Worm (Caenorhabditis elegans) whole organism, dauer: ENCODE measurements around the gene C02G6.3.

Source experiments
- unc-62 ChIP-seq: sonication (generic microtip); optimal IDR thresholded peaks from 2 replicates; lab custom pipeline; 2017; ENCODE audit warnings: missing biosample characterization, missing genetic modification reagents, missing genetic modification characterization

Gene C02G6.3

ce11 chrV:5901833-5902232 is 21.7 kb downstream of the C02G6.3 start, which contains the start of gene C04E6.5:
Gene C04E6.5, plus strand, starts transcription at chrV:5902133.
- no peak for TF ChIP-seq unc-62 (GFP tag; lab: Kevin White, UChicago)

DNA sequence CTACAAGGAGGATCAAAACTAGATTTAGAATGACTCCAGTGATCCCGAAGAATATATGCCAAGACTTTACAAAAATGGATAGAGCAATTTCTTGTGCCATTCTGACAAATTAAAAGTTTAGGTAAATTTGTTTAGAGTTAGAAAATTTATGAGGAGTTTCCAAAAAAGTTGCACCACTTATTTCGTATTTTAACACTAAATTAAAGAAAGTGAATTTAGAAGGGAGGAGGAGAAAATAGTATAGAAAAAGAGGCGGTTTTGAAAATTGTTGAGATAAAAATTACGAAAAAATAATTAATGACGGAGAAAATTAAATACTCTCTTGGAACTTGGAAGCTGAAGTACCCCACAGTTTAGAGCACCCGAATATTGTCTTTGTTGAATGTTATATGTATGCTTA is 26.1 kb downstream of the C02G6.3 start, which contains the start of gene srd-15:
Gene srd-15, minus strand, starts transcription at position 101 of the 400 bp plus-strand sequence.
- TF ChIP-seq unc-62 (GFP tag; lab: Kevin White, UChicago) = no peak

DNA sequence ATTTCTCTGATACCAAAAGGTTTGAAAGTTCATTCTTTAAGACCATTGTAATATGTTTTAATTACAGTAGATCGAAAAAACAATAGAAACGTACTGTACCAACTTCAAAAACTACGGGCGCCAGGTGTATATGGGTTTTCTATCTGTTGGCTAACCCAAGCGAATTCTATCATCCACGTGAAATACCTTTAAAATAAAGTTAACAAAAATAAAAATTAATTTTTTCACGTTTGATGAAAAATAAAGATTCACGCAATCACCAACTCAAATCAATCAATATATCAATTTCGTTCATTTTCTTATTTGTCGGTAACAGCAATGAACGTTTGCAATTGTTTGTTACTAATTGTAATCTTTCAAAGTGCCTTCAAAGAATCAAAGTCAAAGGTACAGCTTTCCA is 26.9 kb downstream of the C02G6.3 start, which contains the start of gene C04E6.4:
Gene C04E6.4, plus strand, starts transcription at position 301 of the 400 bp plus-strand sequence.
- TF ChIP-seq unc-62 (GFP tag; lab: Kevin White, UChicago) = no peak

DNA sequence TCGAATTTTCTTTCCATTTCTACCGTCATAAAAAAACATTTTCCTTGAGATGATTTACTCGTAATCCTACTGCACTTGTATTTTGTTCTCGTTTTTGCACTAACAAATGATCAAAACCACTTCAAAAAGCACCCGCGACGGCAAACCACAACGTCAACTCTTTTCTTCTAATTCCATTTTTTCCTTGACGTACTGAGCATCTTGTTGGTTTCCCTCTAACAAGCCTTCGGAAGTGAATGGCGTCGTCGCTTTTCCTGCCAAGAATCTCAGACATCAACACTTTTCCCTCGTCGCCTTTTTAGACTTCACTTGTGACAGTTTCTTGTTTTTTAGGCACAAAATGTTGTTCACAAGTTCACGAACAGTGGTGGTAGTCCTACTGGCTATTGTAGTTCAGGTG is 32.3 kb downstream of the C02G6.3 start, which contains the start of gene C04E6.13:
Gene C04E6.13, plus strand, starts transcription at position 301 of the 400 bp plus-strand sequence.
- no peak for TF ChIP-seq unc-62 (GFP tag; lab: Kevin White, UChicago)

ce11 chrV:5916862-5917261 is 36.7 kb downstream of the C02G6.3 start:
- no peak for TF ChIP-seq unc-62 (GFP tag; lab: Kevin White, UChicago)

DNA sequence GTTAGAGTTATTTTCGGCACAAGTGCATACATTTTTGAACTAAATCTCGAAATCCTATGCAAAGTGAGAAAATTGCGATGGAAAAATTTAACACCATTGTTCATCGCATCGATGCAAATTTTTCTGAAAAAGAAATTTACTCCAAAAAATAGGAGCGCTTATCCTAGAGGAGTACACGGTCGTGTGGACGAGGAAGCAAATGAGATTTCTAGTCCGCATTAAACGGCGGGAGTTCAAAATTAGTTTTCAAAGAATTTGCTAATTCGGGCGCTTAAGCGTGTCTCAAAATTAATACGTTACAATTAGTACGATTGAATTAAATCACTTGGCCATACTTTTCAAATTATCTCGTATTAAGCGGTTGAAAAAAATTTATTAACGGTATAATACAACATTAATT is 37.5 kb downstream of the C02G6.3 start, which contains the start of gene lrpr-1:
Gene lrpr-1, minus strand, starts transcription at position 185 of the 400 bp plus-strand sequence.
- TF ChIP-seq unc-62 (GFP tag; lab: Kevin White, UChicago) = no peak

DNA sequence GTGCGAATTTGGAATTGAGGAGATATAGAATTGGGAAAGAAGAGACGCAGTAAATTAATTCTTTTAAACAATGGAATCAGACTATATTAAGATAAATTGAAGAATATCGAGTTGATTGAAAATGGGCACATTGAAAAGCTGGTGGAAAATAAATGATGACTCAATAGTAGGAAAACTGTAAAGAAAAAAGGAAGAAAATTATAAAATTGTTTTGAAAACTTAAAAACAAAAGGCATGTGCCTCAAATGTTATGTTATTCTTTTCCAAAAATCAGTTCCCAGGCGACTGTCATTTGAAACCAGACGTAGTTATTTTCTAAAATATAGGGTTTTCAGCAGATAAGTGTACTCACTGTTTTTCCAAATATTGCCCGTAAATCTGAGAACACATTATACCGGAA is 39.7 kb downstream of the C02G6.3 start, which contains the start of gene C04E6.12:
Gene C04E6.12, minus strand, starts transcription at position 101 of the 400 bp plus-strand sequence.
- no peak for TF ChIP-seq unc-62 (GFP tag; lab: Kevin White, UChicago)

DNA sequence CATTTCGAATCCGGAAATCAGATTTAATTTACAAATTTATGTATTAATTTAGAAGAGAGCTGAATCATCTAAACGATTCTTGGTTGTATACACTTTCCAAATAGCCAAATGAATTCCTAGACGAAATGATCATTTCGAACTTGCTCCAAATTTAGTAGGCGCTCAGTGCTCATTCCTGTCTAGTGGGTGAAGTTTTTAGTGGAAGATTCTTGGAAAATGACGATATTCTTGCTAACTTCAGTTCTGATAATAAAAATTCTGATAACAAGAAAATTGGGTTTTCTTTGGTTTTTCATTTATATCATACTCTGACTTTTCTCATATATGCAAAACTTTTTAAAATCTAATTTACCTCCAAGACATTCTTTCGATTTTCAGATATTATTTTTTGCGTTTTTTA is 41.6 kb downstream of the C02G6.3 start:
- TF ChIP-seq unc-62 (GFP tag; lab: Kevin White, UChicago) = no peak

- TF ChIP-seq unc-62 (GFP tag; lab: Kevin White, UChicago) = no peak
Observed at ce11 chrV:5922236-5922635, 42.1 kb downstream of the C02G6.3 start, which contains the start of gene srsx-18. Gene srsx-18, plus strand, starts transcription at chrV:5922536.

DNA sequence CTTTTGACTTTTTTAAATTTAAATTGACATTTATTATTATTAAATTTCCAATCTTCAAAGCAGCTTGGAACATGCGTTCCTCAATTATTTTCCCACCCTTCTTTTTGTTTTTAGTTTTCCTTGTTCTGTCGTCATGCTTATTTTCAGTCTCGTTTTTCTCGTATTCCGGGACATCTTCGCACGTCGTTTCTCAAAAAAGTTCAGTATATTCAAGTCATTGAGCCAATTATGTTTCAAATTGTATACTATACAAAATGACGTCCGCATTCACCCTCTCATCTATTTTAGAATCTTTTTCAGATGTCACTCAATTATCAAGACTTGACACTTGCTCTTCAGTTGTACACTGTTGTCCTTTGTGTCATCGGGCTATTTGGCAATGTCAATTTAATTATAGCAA is 47.2 kb downstream of the C02G6.3 start, which contains the start of gene srsx-17:
Gene srsx-17, plus strand, starts transcription at position 301 of the 400 bp plus-strand sequence.
- no peak for TF ChIP-seq unc-62 (GFP tag; lab: Kevin White, UChicago)

DNA sequence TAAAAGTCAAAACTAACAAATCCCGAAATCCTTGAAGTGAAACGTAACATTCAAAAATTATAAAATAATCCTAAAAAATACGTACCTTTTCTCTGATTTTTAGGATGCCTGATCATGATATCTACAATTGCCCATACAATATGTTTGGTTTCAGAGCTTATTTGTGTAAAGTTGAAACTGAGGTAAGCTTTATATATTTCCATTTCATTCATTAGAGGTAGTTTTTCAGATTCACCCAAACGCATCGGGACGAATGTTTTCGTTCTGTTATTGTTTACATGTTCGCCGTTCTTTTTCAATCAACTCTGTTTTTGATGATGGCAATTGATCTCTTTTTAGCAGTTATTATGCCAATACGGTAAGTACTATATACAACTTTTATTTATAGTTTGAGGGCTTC is 47.8 kb downstream of the C02G6.3 start:
- TF ChIP-seq unc-62 (GFP tag; lab: Kevin White, UChicago) = no peak

DNA sequence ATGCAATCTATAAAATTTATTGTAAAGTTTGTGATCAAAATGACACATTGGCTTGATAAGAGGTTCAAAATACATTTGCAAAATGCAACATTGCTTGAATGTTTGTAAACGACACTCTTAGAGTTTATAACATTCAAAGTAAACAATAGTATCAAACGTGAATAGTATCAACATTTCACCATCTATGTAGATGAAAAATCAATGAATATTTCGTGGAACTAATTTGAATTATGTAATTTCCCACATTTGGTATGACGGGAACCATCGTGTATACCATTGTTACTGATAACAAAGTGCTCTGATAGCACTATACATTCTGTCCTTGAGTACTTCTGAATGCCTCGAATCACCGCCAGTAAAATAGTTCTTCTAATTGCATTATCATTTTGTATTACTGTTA is 50.4 kb downstream of the C02G6.3 start, which contains the start of gene galt-1:
Gene galt-1, plus strand, starts transcription at position 318 of the 400 bp plus-strand sequence.
- TF ChIP-seq unc-62 (GFP tag; lab: Kevin White, UChicago) = no peak
